Worm (Caenorhabditis elegans) whole organism, L1 larva: Measurements from ENCODE around the gene rips-1.

Experiments used
- C34B4.2 ChIP-seq: sonication (generic microtip); optimal IDR thresholded peaks from 2 replicates; lab custom pipeline; 2017; ENCODE audit warnings: mild to moderate bottlenecking, missing genetic modification characterization, missing compliant biosample characterization
- F16B12.6 ChIP-seq: fragments of 150-350 bp; optimal IDR thresholded peaks from 2 replicates; lab custom pipeline; 2014; ENCODE audit warnings: missing biosample characterization, missing genetic modification characterization
- blmp-1 ChIP-seq: fragments of 150-350 bp; optimal IDR thresholded peaks from 2 replicates; lab custom pipeline; 2014; ENCODE audit warnings: missing biosample characterization, missing genetic modification characterization
- dpl-1 ChIP-seq, 3 experiments: fragments of 150-350 bp in 2 of 3; sonication (generic microtip) in 1 of 3; optimal IDR thresholded peaks; 2 replicates each; lab custom pipeline; 2014 to 2017; ENCODE audit warnings: missing biosample characterization in 3 of 3, missing genetic modification characterization in 3 of 3, missing genetic modification reagents in 3 of 3
- efl-1 ChIP-seq, 4 experiments: fragments of 150-350 bp; optimal IDR thresholded peaks in 3 of 4; peaks in 1 of 4; 1 replicate in 1 of 4; 2 replicates in 3 of 4; lab custom pipeline; 2014; ENCODE audit warnings: missing biosample characterization in 2 of 4, missing genetic modification characterization in 2 of 4, missing genetic modification reagents in 2 of 4
- efl-3 ChIP-seq: fragments of 200-800 bp; sonication (Bioruptor generic); optimal IDR thresholded peaks from 2 replicates; lab custom pipeline; 2018; ENCODE audit warnings: mild to moderate bottlenecking, missing genetic modification characterization, missing compliant biosample characterization
- elt-2 ChIP-seq: sonication (generic microtip); optimal IDR thresholded peaks from 2 replicates; lab custom pipeline; 2016; ENCODE audit warnings: missing genetic modification characterization, mild to moderate bottlenecking, inconsistent platforms, missing compliant biosample characterization, missing genetic modification reagents
- elt-3 ChIP-seq, 6 experiments: fragments of 150-350 bp in 1 of 6; sonication (generic microtip); optimal IDR thresholded peaks; 2 replicates each; lab custom pipeline; 2017 to 2018; ENCODE audit warnings: missing biosample characterization in 6 of 6, missing genetic modification characterization in 6 of 6, inconsistent platforms in 1 of 6
- fkh-10 ChIP-seq: sonication (generic microtip); optimal IDR thresholded peaks from 2 replicates; lab custom pipeline; 2017; ENCODE audit warnings: missing biosample characterization, missing genetic modification reagents, missing genetic modification characterization
- grh-1 ChIP-seq: fragments of 200-800 bp; sonication (Bioruptor generic); IDR thresholded peaks from 2 replicates; pipeline ENCODE4 v1.3.6; 2022; ENCODE audit warnings: missing genetic modification reagents, missing genetic modification characterization, missing compliant biosample characterization
- irx-1 ChIP-seq: sonication (generic microtip); optimal IDR thresholded peaks from 2 replicates; lab custom pipeline; 2016; ENCODE audit warnings: missing genetic modification characterization, missing compliant biosample characterization
- jun-1 ChIP-seq: fragments of 150-350 bp; optimal IDR thresholded peaks from 2 replicates; lab custom pipeline; 2014; ENCODE audit warnings: missing biosample characterization, missing genetic modification reagents, missing genetic modification characterization
- lin-13 ChIP-seq: fragments of 150-350 bp; optimal IDR thresholded peaks from 2 replicates; lab custom pipeline; 2014; ENCODE audit warnings: missing biosample characterization, missing genetic modification reagents, missing genetic modification characterization
- lin-14 ChIP-seq: fragments of 200-800 bp; sonication (Bioruptor generic); optimal IDR thresholded peaks from 2 replicates; lab custom pipeline; 2018; ENCODE audit warnings: mild to moderate bottlenecking, missing genetic modification characterization, moderate library complexity, missing compliant biosample characterization
- lin-15B ChIP-seq: fragments of 150-350 bp; sonication (generic microtip); optimal IDR thresholded peaks from 3 replicates; lab custom pipeline; 2014; ENCODE audit warnings: missing biosample characterization, missing genetic modification characterization
- lin-35 ChIP-seq, 2 experiments: fragments of 150-350 bp; optimal IDR thresholded peaks; 2 replicates each; lab custom pipeline; 2014; ENCODE audit warnings: missing biosample characterization in 2 of 2, missing genetic modification characterization in 2 of 2, missing genetic modification reagents in 2 of 2
- lin-39 ChIP-seq: fragments of 150-350 bp; optimal IDR thresholded peaks from 2 replicates; lab custom pipeline; 2014; ENCODE audit warnings: missing biosample characterization, missing genetic modification reagents, missing genetic modification characterization
- lir-3 ChIP-seq: sonication (generic microtip); optimal IDR thresholded peaks from 2 replicates; lab custom pipeline; 2016; ENCODE audit warnings: mild to moderate bottlenecking, missing genetic modification characterization, moderate library complexity, missing compliant biosample characterization; ENCODE audit not compliant: poor library complexity
- mab-9 ChIP-seq: fragments of 200-800 bp; sonication (Bioruptor generic); IDR thresholded peaks from 2 replicates; pipeline ENCODE4 v1.3.6; 2022; ENCODE audit warnings: missing genetic modification reagents, missing genetic modification characterization, missing compliant biosample characterization
- mdl-1 ChIP-seq, 2 experiments: fragments of 150-350 bp; optimal IDR thresholded peaks; 2 replicates each; lab custom pipeline; 2014 to 2017; ENCODE audit warnings: missing biosample characterization in 2 of 2, missing genetic modification characterization in 2 of 2, inconsistent platforms in 1 of 2
- nhr-20 ChIP-seq: sonication (generic microtip); optimal IDR thresholded peaks from 2 replicates; lab custom pipeline; 2016; ENCODE audit warnings: mild to moderate bottlenecking, missing genetic modification characterization, missing compliant biosample characterization
- nhr-85 ChIP-seq: sonication (generic microtip); peaks from one replicate; lab custom pipeline; 2016; ENCODE audit warnings: missing genetic modification characterization, inconsistent platforms, missing compliant biosample characterization
- pqm-1 ChIP-seq: sonication (generic microtip); optimal IDR thresholded peaks from 3 replicates; lab custom pipeline; 2017; ENCODE audit warnings: missing biosample characterization, missing genetic modification characterization
- snu-23 ChIP-seq: sonication (generic microtip); optimal IDR thresholded peaks from 2 replicates; lab custom pipeline; 2016; ENCODE audit warnings: missing genetic modification characterization, missing compliant biosample characterization
- sox-4 ChIP-seq: sonication (generic microtip); optimal IDR thresholded peaks from 2 replicates; lab custom pipeline; 2016; ENCODE audit warnings: missing genetic modification characterization, missing compliant biosample characterization
- sup-37 ChIP-seq: fragments of 200-800 bp; sonication (Bioruptor generic); optimal IDR thresholded peaks from 2 replicates; lab custom pipeline; 2018; ENCODE audit warnings: mild to moderate bottlenecking, missing genetic modification characterization, missing compliant biosample characterization
- tbx-2 ChIP-seq: sonication (generic microtip); optimal IDR thresholded peaks from 2 replicates; lab custom pipeline; 2016; ENCODE audit warnings: missing genetic modification characterization, missing compliant biosample characterization
- unc-130 ChIP-seq: fragments of 150-350 bp; optimal IDR thresholded peaks from 2 replicates; lab custom pipeline; 2017; ENCODE audit warnings: missing biosample characterization, missing genetic modification characterization, inconsistent platforms
- unc-30 ChIP-seq: sonication (generic microtip); optimal IDR thresholded peaks from 2 replicates; lab custom pipeline; 2017; ENCODE audit warnings: missing biosample characterization, missing genetic modification characterization
- zag-1 ChIP-seq: fragments of 150-350 bp; optimal IDR thresholded peaks from 2 replicates; lab custom pipeline; 2014; ENCODE audit warnings: missing biosample characterization, missing genetic modification characterization

The rips-1 gene

DNA sequence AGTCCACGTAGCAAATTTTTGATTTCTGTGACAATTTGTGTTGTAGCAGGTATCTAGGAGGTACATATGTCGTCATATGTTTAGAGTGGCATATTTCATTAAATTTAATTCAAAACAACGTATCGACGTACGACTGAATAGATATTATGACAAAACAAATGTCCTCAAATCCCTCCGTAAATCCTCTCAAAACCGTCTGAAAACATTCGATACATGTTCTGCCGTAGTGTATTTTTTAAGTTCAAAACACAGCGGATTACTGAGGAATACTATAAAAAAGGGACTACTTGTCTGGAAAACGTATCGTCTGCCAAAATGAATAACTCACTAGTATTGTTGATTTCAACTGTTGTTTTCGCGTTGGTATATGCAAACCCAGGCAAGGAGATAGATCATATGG, 3.6 kb upstream of the rips-1 start, which contains the start of gene R08E5.4:
Gene R08E5.4 (plus strand): TSS at position 301 of the 400 bp plus-strand sequence.
- no peak for TF ChIP-seq mdl-1 (tag; optimal IDR thresholded peaks at IDR 0.05; lab: Kevin White, UChicago)
- TF ChIP-seq, all 84 proteins: peak for 0

DNA sequence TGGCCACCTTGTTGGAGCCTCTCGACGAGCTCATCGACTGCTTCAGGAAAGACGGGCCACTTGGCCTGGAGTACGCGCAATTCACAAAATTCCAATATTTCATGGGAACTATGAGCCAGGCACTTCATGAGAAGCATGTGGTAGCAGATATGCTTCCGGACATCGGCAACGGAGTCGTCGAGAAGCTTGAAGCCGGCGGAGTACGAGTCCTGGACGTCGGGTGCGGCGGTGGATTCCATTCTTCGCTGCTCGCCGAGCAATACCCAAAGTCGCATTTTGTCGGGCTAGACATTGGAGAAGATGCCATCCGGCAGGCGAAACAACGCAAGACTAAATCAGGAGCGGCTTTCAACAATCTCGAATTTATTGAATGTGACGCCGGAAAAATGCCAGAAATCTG, 1.8 kb downstream of the rips-1 start:
- TF ChIP-seq tbx-2 (tag; lab: Kevin White, UChicago) (no peak), irx-1 (tag; lab: Kevin White, UChicago) (no peak), efl-1 (optimal IDR thresholded peaks at IDR 0.05; lab: Kevin White, UChicago) (no peak), efl-1 (GFP tag; optimal IDR thresholded peaks at IDR 0.05 in 1 of 2; lab: Kevin White, UChicago) (no peak), fkh-10 (GFP tag; lab: Kevin White, UChicago) (no peak), unc-30 (tag; lab: Kevin White, UChicago) (no peak), efl-3 (no peak), zag-1 (no peak), pqm-1 (tag; lab: Kevin White, UChicago) (no peak), lir-3 (tag; lab: Kevin White, UChicago) (no peak), mab-9 (GFP tag; lab: Robert Waterston, UW) (no peak), sox-4 (tag; lab: Kevin White, UChicago) (no peak), sup-37 (no peak), jun-1 (no peak)

- TF ChIP-seq unc-130 (tag; lab: Kevin White, UChicago) (no peak), elt-2 (tag; lab: Kevin White, UChicago) (peak; percentile 14)
Observed at ce11 chrV:3774653-3775052, 2.8 kb downstream of the rips-1 start.

DNA sequence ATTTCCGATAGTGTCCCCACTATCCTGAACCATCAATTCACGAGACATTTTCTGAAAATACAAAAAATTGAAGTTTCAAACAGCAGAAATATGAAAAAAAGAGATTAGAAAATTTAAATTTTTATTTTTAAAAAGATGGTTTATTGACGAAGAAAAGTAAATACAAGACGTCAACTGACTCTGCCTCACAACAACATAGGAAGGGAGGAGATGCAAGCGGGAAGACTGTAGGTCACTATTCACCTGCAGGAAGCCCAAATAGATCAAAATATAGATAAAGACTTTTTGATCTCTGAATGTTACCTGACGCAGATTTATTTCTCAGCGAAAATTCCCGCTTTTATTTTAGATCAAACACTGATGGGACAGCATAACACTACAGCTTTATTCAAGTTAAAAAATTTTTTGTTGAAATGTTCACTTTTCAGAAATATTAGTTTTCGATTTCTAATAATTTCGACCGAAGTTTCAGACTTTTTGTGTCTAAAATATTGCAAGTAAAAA, 4.3 kb downstream of the rips-1 start, which contains the start of gene cysl-3:
Gene cysl-3 (minus strand): TSS at position 51 of the 504 bp plus-strand sequence.
- TF ChIP-seq F16B12.6 (tag; lab: Kevin White, UChicago) = no peak
- no peak for TF ChIP-seq lin-15B (tag; lab: Kevin White, UChicago)
- TF ChIP-seq lin-39 (tag; lab: Kevin White, UChicago) = no peak

DNA sequence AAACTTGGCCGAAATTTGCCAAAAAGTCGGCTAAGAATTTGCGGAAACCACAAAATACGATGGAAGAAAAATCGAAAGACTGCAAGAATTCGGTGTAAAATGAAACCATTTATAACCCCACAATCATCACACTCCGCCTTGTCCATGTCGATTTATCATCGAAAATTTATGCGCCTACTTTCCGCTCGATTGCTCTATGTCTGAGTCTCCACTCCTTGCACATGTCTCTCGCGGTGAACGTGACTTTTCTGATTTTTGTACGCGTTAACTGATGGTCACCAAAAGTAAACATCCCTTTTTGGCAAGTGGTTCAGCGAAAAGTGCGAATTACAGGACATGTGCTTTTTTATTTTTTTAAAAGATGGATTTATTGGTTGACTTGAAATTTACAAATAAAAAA, 5.1 kb downstream of the rips-1 start:
- no peak for TF ChIP-seq efl-1 (optimal IDR thresholded peaks at IDR 0.05; lab: Kevin White, UChicago)
- TF ChIP-seq efl-1 (GFP tag; optimal IDR thresholded peaks at IDR 0.05 in 1 of 2; lab: Kevin White, UChicago) = peak in 1 of 2 experiments; percentile 87
- TF ChIP-seq pqm-1 (tag; lab: Kevin White, UChicago) = no peak
- TF ChIP-seq elt-3 (tag; optimal IDR thresholded peaks at IDR 0.05; lab: Kevin White, UChicago) = peak in 1 of 6 experiments; percentile 12
- peak; percentile 32 for TF ChIP-seq snu-23 (GFP tag; lab: Kevin White, UChicago)
- peak; percentile 69 for TF ChIP-seq nhr-85 (tag; lab: Kevin White, UChicago)
- TF ChIP-seq blmp-1 (tag; lab: Kevin White, UChicago) = peak; percentile 43
- TF ChIP-seq C34B4.2 = no peak
- TF ChIP-seq grh-1 (GFP tag; lab: Robert Waterston, UW) = no peak
- peak in 1 of 2 experiments; percentile 28 for TF ChIP-seq mdl-1 (tag; optimal IDR thresholded peaks at IDR 0.05; lab: Kevin White, UChicago)
- no peak for TF ChIP-seq lin-13 (GFP tag; lab: Kevin White, UChicago)
- peak; percentile 33 for TF ChIP-seq nhr-20 (tag; lab: Kevin White, UChicago)
- peak; percentile 51 for TF ChIP-seq lin-14 (GFP tag; lab: Kevin White, UChicago)
- TF ChIP-seq lin-15B (tag; lab: Kevin White, UChicago) = no peak
- TF ChIP-seq elt-2 (tag; lab: Kevin White, UChicago) = peak; percentile 61
- TF ChIP-seq tbx-2 (tag; lab: Kevin White, UChicago) = no peak
- TF ChIP-seq lir-3 (tag; lab: Kevin White, UChicago) = no peak
- peak in 1 of 2 experiments; percentile 37 for TF ChIP-seq lin-35 (GFP tag; optimal IDR thresholded peaks at IDR 0.05; lab: Kevin White, UChicago)

ce11 chrV:3784167-3784734, 12.4 kb downstream of the rips-1 start, which contains the start of gene R08F11.1:
TSS of gene R08F11.1 (minus strand) at chrV:3784217.
- TF ChIP-seq dpl-1 (GFP tag; optimal IDR thresholded peaks at IDR 0.05; lab: Kevin White, UChicago) (no peak), elt-2 (tag; lab: Kevin White, UChicago) (peak; percentile 62)
